Worm (Caenorhabditis elegans) whole organism, young adult: Measurements from ENCODE around the gene clec-85.

Experiments
- B0336.3 ChIP-seq: fragments of 200-800 bp; sonication (Bioruptor generic); IDR thresholded peaks from 2 replicates; pipeline ENCODE4 v1.3.6; 2022; ENCODE audit warnings: missing genetic modification characterization, missing compliant biosample characterization
- D2030.7 ChIP-seq: fragments of 200-800 bp; sonication (Bioruptor generic); IDR thresholded peaks from 2 replicates; pipeline ENCODE4 v1.3.6; 2022; ENCODE audit warnings: missing genetic modification reagents, missing genetic modification characterization, missing compliant biosample characterization
- F23B12.7 ChIP-seq: sonication (generic microtip); optimal IDR thresholded peaks from 2 replicates; lab custom pipeline; 2017; ENCODE audit warnings: missing genetic modification characterization, mild to moderate bottlenecking, missing compliant biosample characterization, antibody characterized with exemption, moderate library complexity; ENCODE audit not compliant: insufficient read depth
- F49E8.2 ChIP-seq: sonication (generic microtip); optimal IDR thresholded peaks from 3 replicates; lab custom pipeline; 2017; ENCODE audit warnings: missing genetic modification characterization, mild to moderate bottlenecking, missing compliant biosample characterization, antibody characterized with exemption, moderate library complexity; ENCODE audit not compliant: insufficient read depth
- Y53F4B.3 ChIP-seq: fragments of 200-800 bp; sonication (Bioruptor generic); IDR thresholded peaks from 2 replicates; pipeline ENCODE4 v1.3.6; 2022; ENCODE audit warnings: missing genetic modification reagents, missing genetic modification characterization, missing compliant biosample characterization
- ama-1 ChIP-seq, 3 experiments: fragments of 150-350 bp in 1 of 3; sonication (generic microtip) in 2 of 3; optimal IDR thresholded peaks; 2 replicates each; lab custom pipeline; 2014 to 2018; ENCODE audit warnings: missing biosample characterization in 2 of 3, missing genetic modification characterization in 2 of 3, missing genetic modification reagents in 2 of 3
- athp-1 ChIP-seq: sonication (generic microtip); optimal IDR thresholded peaks from 2 replicates; lab custom pipeline; 2017; ENCODE audit warnings: mild to moderate bottlenecking, missing genetic modification characterization, missing compliant biosample characterization
- attf-3 ChIP-seq: fragments of 200-800 bp; sonication (Bioruptor generic); conservative IDR thresholded peaks from 2 replicates; pipeline ENCODE4 v1.3.6; 2022; ENCODE audit warnings: missing genetic modification reagents, missing genetic modification characterization, missing compliant biosample characterization
- attf-5 ChIP-seq: fragments of 200-800 bp; sonication (Bioruptor generic); optimal IDR thresholded peaks from 2 replicates; lab custom pipeline; 2018; ENCODE audit warnings: mild to moderate bottlenecking, missing genetic modification characterization, missing compliant biosample characterization
- attf-6 ChIP-seq: fragments of 200-800 bp; sonication (Bioruptor generic); IDR thresholded peaks from 2 replicates; pipeline ENCODE4 v1.3.6; 2022; ENCODE audit warnings: missing genetic modification reagents, missing genetic modification characterization, missing compliant biosample characterization
- cebp-1 ChIP-seq, 2 experiments: fragments of 200-800 bp in 1 of 2; sonication (Bioruptor generic) in 1 of 2; sonication (generic microtip) in 1 of 2; IDR thresholded peaks in 1 of 2; optimal IDR thresholded peaks in 1 of 2; 2 replicates each; pipeline versions ENCODE4 v1.3.6 to Lab custom; 2017 to 2022; ENCODE audit warnings: missing compliant biosample characterization in 2 of 2, missing genetic modification characterization in 2 of 2, mild to moderate bottlenecking in 1 of 2, missing genetic modification reagents in 1 of 2, moderate library complexity in 1 of 2
- cebp-2 ChIP-seq: fragments of 200-800 bp; sonication (Bioruptor generic); IDR thresholded peaks from 2 replicates; pipeline ENCODE4 v1.3.6; 2022; ENCODE audit warnings: missing genetic modification characterization, missing compliant biosample characterization
- ceh-79 ChIP-seq: sonication (generic microtip); optimal IDR thresholded peaks from 2 replicates; lab custom pipeline; 2017; ENCODE audit warnings: mild to moderate bottlenecking, missing genetic modification characterization, missing compliant biosample characterization
- dox-1 ChIP-seq: fragments of 200-800 bp; sonication (Bioruptor generic); IDR thresholded peaks from 2 replicates; pipeline ENCODE4 v1.3.6; 2022; ENCODE audit warnings: missing genetic modification reagents, missing genetic modification characterization, missing compliant biosample characterization
- egrh-3 ChIP-seq: fragments of 200-800 bp; sonication (Bioruptor generic); IDR thresholded peaks from 2 replicates; pipeline ENCODE4 v1.3.6; 2022; ENCODE audit warnings: missing genetic modification reagents, missing genetic modification characterization, missing compliant biosample characterization
- ets-4 ChIP-seq: fragments of 200-800 bp; sonication (Bioruptor generic); optimal IDR thresholded peaks from 2 replicates; lab custom pipeline; 2018; ENCODE audit warnings: mild to moderate bottlenecking, missing genetic modification characterization, missing compliant biosample characterization
- fkh-3 ChIP-seq: sonication (generic microtip); optimal IDR thresholded peaks from 2 replicates; lab custom pipeline; 2016; ENCODE audit warnings: mild to moderate bottlenecking, missing genetic modification characterization, missing compliant biosample characterization
- hmg-1.2 ChIP-seq: fragments of 200-800 bp; sonication (Bioruptor generic); IDR thresholded peaks from 2 replicates; pipeline ENCODE4 v1.3.6; 2022; ENCODE audit warnings: missing genetic modification reagents, missing genetic modification characterization, missing compliant biosample characterization
- hrde-1 ChIP-seq: sonication (generic microtip); optimal IDR thresholded peaks from 2 replicates; lab custom pipeline; 2016; ENCODE audit warnings: missing genetic modification characterization, mild to moderate bottlenecking, missing compliant biosample characterization, moderate library complexity, missing genotype, missing genetic modification reagents, borderline replicate concordance
- hsf-1 ChIP-seq: fragments of 200-800 bp; sonication (Bioruptor generic); IDR thresholded peaks from 2 replicates; pipeline ENCODE4 v1.3.6; 2022; ENCODE audit warnings: missing genetic modification reagents, missing genetic modification characterization, missing compliant biosample characterization
- lag-1 ChIP-seq: fragments of 200-800 bp; sonication (Bioruptor generic); IDR thresholded peaks from 2 replicates; pipeline ENCODE4 v1.3.6; 2022; ENCODE audit warnings: missing genetic modification reagents, missing genetic modification characterization, missing compliant biosample characterization
- lin-26 ChIP-seq: fragments of 200-800 bp; sonication (Bioruptor generic); IDR thresholded peaks from 2 replicates; pipeline ENCODE4 v1.3.6; 2022; ENCODE audit warnings: missing genetic modification reagents, missing genetic modification characterization, missing compliant biosample characterization
- lir-1 ChIP-seq: fragments of 200-800 bp; sonication (Bioruptor generic); conservative IDR thresholded peaks from 2 replicates; pipeline ENCODE4 v1.3.6; 2022; ENCODE audit warnings: missing genetic modification reagents, missing genetic modification characterization, missing compliant biosample characterization
- lsy-27 ChIP-seq: sonication (generic microtip); optimal IDR thresholded peaks from 2 replicates; lab custom pipeline; 2017; ENCODE audit warnings: missing genetic modification characterization, mild to moderate bottlenecking, missing compliant biosample characterization, antibody characterized with exemption, missing genotype, borderline replicate concordance; ENCODE audit not compliant: insufficient read depth
- madf-6 ChIP-seq: fragments of 200-800 bp; sonication (Bioruptor generic); IDR thresholded peaks from 2 replicates; pipeline ENCODE4 v1.3.6; 2022; ENCODE audit warnings: missing genetic modification reagents, missing genetic modification characterization, missing compliant biosample characterization
- mcd-1 ChIP-seq: fragments of 200-800 bp; sonication (Bioruptor generic); IDR thresholded peaks from 2 replicates; pipeline ENCODE4 v1.3.6; 2022; ENCODE audit warnings: missing genetic modification reagents, missing genetic modification characterization, missing compliant biosample characterization
- rcor-1 ChIP-seq: fragments of 200-800 bp; sonication (Bioruptor generic); IDR thresholded peaks from 2 replicates; pipeline ENCODE4 v1.3.6; 2022; ENCODE audit warnings: missing genetic modification reagents, missing genetic modification characterization, missing compliant biosample characterization
- snpc-1.1 ChIP-seq: sonication (generic microtip); optimal IDR thresholded peaks from 2 replicates; lab custom pipeline; 2017; ENCODE audit warnings: missing genetic modification characterization, mild to moderate bottlenecking, missing compliant biosample characterization, antibody characterized with exemption, moderate library complexity, missing genotype, missing genetic modification reagents; ENCODE audit not compliant: insufficient read depth
- snpc-1.3 ChIP-seq: sonication (generic microtip); optimal IDR thresholded peaks from 2 replicates; lab custom pipeline; 2017; ENCODE audit warnings: missing genetic modification characterization, mild to moderate bottlenecking, missing compliant biosample characterization, antibody characterized with exemption, moderate library complexity, missing genotype, missing genetic modification reagents; ENCODE audit not compliant: insufficient read depth
- snpc-4 ChIP-seq, 5 experiments: fragments of 150-350 bp in 1 of 5; sonication (generic microtip) in 4 of 5; optimal IDR thresholded peaks; 2 replicates each; lab custom pipeline; 2014 to 2018; ENCODE audit warnings: missing genetic modification characterization in 5 of 5, missing biosample characterization in 3 of 5, antibody characterized with exemption in 2 of 5, mild to moderate bottlenecking in 2 of 5, missing compliant biosample characterization in 2 of 5, missing genotype in 2 of 5, moderate library complexity in 2 of 5, missing genetic modification reagents in 1 of 5
- xnd-1 ChIP-seq: sonication (generic microtip); optimal IDR thresholded peaks from 2 replicates; lab custom pipeline; 2016; ENCODE audit warnings: missing genotype, missing genetic modification reagents, missing genetic modification characterization, missing compliant biosample characterization
- zfh-2 ChIP-seq: fragments of 200-800 bp; sonication (Bioruptor generic); conservative IDR thresholded peaks from 2 replicates; pipeline ENCODE4 v1.3.6; 2022; ENCODE audit warnings: missing genetic modification reagents, missing genetic modification characterization, missing compliant biosample characterization
- ztf-18 ChIP-seq: sonication (generic microtip); optimal IDR thresholded peaks from 2 replicates; lab custom pipeline; 2016; ENCODE audit warnings: missing genotype, mild to moderate bottlenecking, missing genetic modification characterization, missing compliant biosample characterization
- ztf-26 ChIP-seq: sonication (generic microtip); optimal IDR thresholded peaks from 2 replicates; lab custom pipeline; 2017; ENCODE audit warnings: missing genetic modification characterization, missing compliant biosample characterization

Gene clec-85

ce11 chrIV:2891535-2892233 is 41.0 kb downstream of the clec-85 start:
- TF ChIP-seq lsy-27 (tag; lab: Kevin White, UChicago) = no peak
- TF ChIP-seq snpc-1.3 (tag; lab: Kevin White, UChicago) = no peak
- 0 out of 2 replicates have a peak, but pooled peaks have one; percentile 75 for TF ChIP-seq cebp-2
- peak; percentile 3 for TF ChIP-seq xnd-1 (tag; lab: Kevin White, UChicago)
- TF ChIP-seq hmg-1.2 (GFP tag; lab: Robert Waterston, UW) = 0 out of 2 replicates have a peak, but pooled peaks have one; percentile 16
- peak; percentile 33 for TF ChIP-seq athp-1 (tag; lab: Kevin White, UChicago)
- 0 out of 2 replicates have a peak, but pooled peaks have one; percentile 18 for TF ChIP-seq mcd-1
- TF ChIP-seq zfh-2 (GFP tag; lab: Robert Waterston, UW) = peak; percentile 64
- TF ChIP-seq madf-6 (GFP tag; lab: Robert Waterston, UW) = peak; percentile 35; the same call in 1 of the 2 replicates
- 0 out of 2 replicates have a peak, but pooled peaks have one; percentile 31 for TF ChIP-seq attf-3 (GFP tag; lab: Robert Waterston, UW)
- TF ChIP-seq lir-1 (GFP tag; lab: Robert Waterston, UW) = no peak
- TF ChIP-seq ama-1 (optimal IDR thresholded peaks at IDR 0.05; lab: Kevin White, UChicago) = no peak
- peak in 1 of 2 experiments; percentile 49 for TF ChIP-seq ama-1 (GFP tag; optimal IDR thresholded peaks at IDR 0.05; lab: Kevin White, UChicago)
- peak; percentile 56 for TF ChIP-seq hrde-1 (tag; lab: Kevin White, UChicago)
- 0 out of 2 replicates have a peak, but pooled peaks have one; percentile 8 for TF ChIP-seq D2030.7 (GFP tag; lab: Robert Waterston, UW)
- TF ChIP-seq dox-1 (GFP tag; lab: Robert Waterston, UW) = no peak
- TF ChIP-seq rcor-1 (GFP tag; lab: Robert Waterston, UW) = no peak
- peak; percentile 1 for TF ChIP-seq F23B12.7 (tag; lab: Kevin White, UChicago)
- TF ChIP-seq ets-4 (GFP tag; lab: Kevin White, UChicago) = peak; percentile 29
- TF ChIP-seq ztf-18 (tag; lab: Kevin White, UChicago) = peak; percentile 0
- TF ChIP-seq cebp-1 (GFP tag; IDR thresholded peaks at IDR 0.05; lab: Robert Waterston, UW) = no peak
- peak; percentile 19 for TF ChIP-seq cebp-1 (tag; optimal IDR thresholded peaks at IDR 0.05; lab: Kevin White, UChicago)
- no peak for TF ChIP-seq lin-26 (GFP tag; lab: Robert Waterston, UW)
- TF ChIP-seq B0336.3 (GFP tag; lab: Robert Waterston, UW) = peak; percentile 68
- no peak for TF ChIP-seq snpc-4 (GFP tag; optimal IDR thresholded peaks at IDR 0.05; lab: Kevin White, UChicago)
- TF ChIP-seq snpc-4 (tag; optimal IDR thresholded peaks at IDR 0.05; lab: Kevin White, UChicago) = no peak
- TF ChIP-seq hsf-1 (GFP tag; lab: Robert Waterston, UW) = peak; percentile 14; the same call in 1 of the 2 replicates
- no peak for TF ChIP-seq lag-1 (GFP tag; lab: Robert Waterston, UW)
- TF ChIP-seq snpc-1.1 (tag; lab: Kevin White, UChicago) = no peak
- peak; percentile 85 for TF ChIP-seq ceh-79
- TF ChIP-seq egrh-3 (GFP tag; lab: Robert Waterston, UW) = peak; percentile 6; the same call in 1 of the 2 replicates
- no peak for TF ChIP-seq ztf-26 (tag; lab: Kevin White, UChicago)
- peak; percentile 49 for TF ChIP-seq fkh-3 (tag; lab: Kevin White, UChicago)
- TF ChIP-seq F49E8.2 = peak; percentile 43
- no peak for TF ChIP-seq attf-6
- TF ChIP-seq Y53F4B.3 = no peak
- TF ChIP-seq attf-5 (GFP tag; lab: Kevin White, UChicago) = peak; percentile 16
- TF ChIP-seq, all 124 proteins: peak for 22
